Fruit fly (Drosophila melanogaster): ENCODE results near the gene Mgat4b.

Mgat4b gene

DNA sequence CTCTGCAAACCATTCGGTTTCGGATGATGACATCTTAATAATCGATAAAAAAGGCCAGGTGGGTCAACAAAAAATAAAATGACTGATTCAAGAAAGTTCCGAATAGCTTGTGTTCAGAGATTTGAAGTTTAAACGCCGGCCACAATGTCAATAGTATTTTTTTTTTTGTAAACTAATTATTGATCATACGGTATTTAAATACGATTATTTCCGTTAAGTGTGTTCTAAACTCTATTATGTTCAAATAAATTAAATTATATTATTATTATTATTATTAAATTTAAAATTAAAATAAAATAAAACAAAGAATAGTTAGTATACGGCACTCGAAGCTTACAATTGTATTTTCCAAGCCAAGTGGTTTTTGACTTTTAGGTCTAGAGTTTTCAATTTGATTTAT is 35.7 kb downstream of the Mgat4b start, which contains the start of gene CG13471:
TSS of gene CG13471 (minus strand) at position 101 of the 400 bp plus-strand sequence.
- TF ChIP-seq svp (GFP tag), result no peak

DNA sequence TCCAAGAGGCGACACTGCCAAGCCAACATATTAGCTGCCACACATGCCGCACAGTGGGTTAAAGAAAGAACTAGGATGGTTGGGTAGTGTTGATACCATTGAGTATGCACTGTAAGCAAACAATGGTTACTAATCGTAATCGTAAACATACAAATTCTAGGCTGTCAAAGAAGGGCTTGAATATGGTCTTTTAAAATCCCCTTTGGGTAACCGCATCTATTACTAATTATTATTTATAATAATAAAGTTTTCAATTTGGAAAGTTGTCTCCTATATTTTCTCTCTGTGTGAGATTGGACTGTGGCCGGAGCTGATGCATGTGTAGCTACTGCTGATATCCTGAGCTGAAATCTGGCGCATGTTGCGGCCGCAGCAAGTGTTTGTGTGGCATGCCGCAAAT is 37.3 kb downstream of the Mgat4b start:
- TF ChIP-seq CG10669 (GFP tag; optimal IDR thresholded peaks at IDR 0.05), result peak; percentile 38
- TF ChIP-seq CG11902 (GFP tag; optimal IDR thresholded peaks at IDR 0.05), result no peak
- TF ChIP-seq Sox14 (GFP tag; optimal IDR thresholded peaks at IDR 0.05), result no peak
- TF ChIP-seq net (GFP tag; optimal IDR thresholded peaks at IDR 0.05), result peak; percentile 22
- peak; percentile 46 for TF ChIP-seq achi (GFP tag; optimal IDR thresholded peaks at IDR 0.05)
- no peak for TF ChIP-seq CG8632 (GFP tag; optimal IDR thresholded peaks at IDR 0.05)
- peak; percentile 17 for TF ChIP-seq CG6276 (GFP tag; optimal IDR thresholded peaks at IDR 0.05)
- TF ChIP-seq dsx (GFP tag; optimal IDR thresholded peaks at IDR 0.05; ENCODE audit: poor library complexity, severe bottlenecking), result no peak
- peak; percentile 81 for TF ChIP-seq Eip78C (GFP tag)
- TF ChIP-seq fd59A (GFP tag; optimal IDR thresholded peaks at IDR 0.05), result peak; percentile 21
- peak in 1 of 2 experiments; percentile 33 for TF ChIP-seq ss (GFP tag; optimal IDR thresholded peaks at IDR 0.05)
- TF ChIP-seq pdm3 (GFP tag; optimal IDR thresholded peaks at IDR 0.05), result no peak
- no peak for TF ChIP-seq CG31627 (GFP tag; optimal IDR thresholded peaks at IDR 0.05)
- no peak for TF ChIP-seq CG6854 (GFP tag; optimal IDR thresholded peaks at IDR 0.05)
- peak; percentile 11 for TF ChIP-seq CG4318 (GFP tag; optimal IDR thresholded peaks at IDR 0.05)
- no peak for TF ChIP-seq Sox15 (GFP tag; optimal IDR thresholded peaks at IDR 0.05)
- peak; percentile 25 for TF ChIP-seq Hr4 (GFP tag; optimal IDR thresholded peaks at IDR 0.05)
- TF ChIP-seq CG10631 (GFP tag; optimal IDR thresholded peaks at IDR 0.05), result peak; percentile 60
- no peak for TF ChIP-seq Hr39 (GFP tag; optimal IDR thresholded peaks at IDR 0.05)
- TF ChIP-seq CG6808 (GFP tag; optimal IDR thresholded peaks at IDR 0.05), result peak; percentile 4
- no peak for TF ChIP-seq CG8319 (GFP tag; optimal IDR thresholded peaks at IDR 0.05)
- no peak for TF ChIP-seq Sox102F (GFP tag; optimal IDR thresholded peaks at IDR 0.05)
- TF ChIP-seq CG8119 (GFP tag; IDR thresholded peaks at IDR 0.05), result peak; percentile 74; the same call in 2 of the 3 replicates
- peak; percentile 47 for TF ChIP-seq Ets96B (tag; optimal IDR thresholded peaks at IDR 0.05)
- peak; percentile 19 for TF ChIP-seq spab (GFP tag; optimal IDR thresholded peaks at IDR 0.05)
- peak; percentile 11 for TF ChIP-seq CG11762 (GFP tag; optimal IDR thresholded peaks at IDR 0.05; ENCODE audit: insufficient read depth)
- no peak for TF ChIP-seq CG6792 (GFP tag; optimal IDR thresholded peaks at IDR 0.05)
- TF ChIP-seq topi (GFP tag; optimal IDR thresholded peaks at IDR 0.05), result no peak
- no peak for TF ChIP-seq fkh (GFP tag; optimal IDR thresholded peaks at IDR 0.05)
- TF ChIP-seq Eip93F (GFP tag; optimal IDR thresholded peaks at IDR 0.05), result no peak
- peak; percentile 56; the same call in 1 of the 3 replicates for TF ChIP-seq eg (GFP tag; IDR thresholded peaks at IDR 0.05)
- TF ChIP-seq CG3919 (GFP tag; optimal IDR thresholded peaks at IDR 0.05), result peak; percentile 33
- TF ChIP-seq CG7368 (GFP tag; optimal IDR thresholded peaks at IDR 0.05), result no peak
- no peak for TF ChIP-seq Hr38 (GFP tag; optimal IDR thresholded peaks at IDR 0.05)
- TF ChIP-seq acj6 (GFP tag; optimal IDR thresholded peaks at IDR 0.05), result peak; percentile 16
- TF ChIP-seq CG32006 (GFP tag; optimal IDR thresholded peaks at IDR 0.05), result peak; percentile 58
- no peak for TF ChIP-seq Gug (GFP tag; IDR thresholded peaks at IDR 0.05)
- TF ChIP-seq OdsH (GFP tag; optimal IDR thresholded peaks at IDR 0.05), result peak; percentile 30
- no peak for TF ChIP-seq esn (GFP tag; optimal IDR thresholded peaks at IDR 0.05)
- TF ChIP-seq CG15336 (GFP tag; IDR thresholded peaks at IDR 0.05), result peak; percentile 61
- TF ChIP-seq CG16779 (tag; optimal IDR thresholded peaks at IDR 0.05), result peak; percentile 22
- TF ChIP-seq CG9139 (GFP tag; optimal IDR thresholded peaks at IDR 0.05), result peak; percentile 27
- TF ChIP-seq vri (GFP tag; optimal IDR thresholded peaks at IDR 0.05), result no peak
- no peak for TF ChIP-seq CG3032 (tag; optimal IDR thresholded peaks at IDR 0.05)
